Worm (Caenorhabditis elegans) whole organism, young adult: ENCODE data around the gene R166.3.

Source experiments
- T26A5.8 ChIP-seq: sonication (generic microtip); optimal IDR thresholded peaks from 2 replicates; lab custom pipeline; 2016; ENCODE audit warnings: missing genetic modification characterization, missing compliant biosample characterization
- Y53F4B.3 ChIP-seq: fragments of 200-800 bp; sonication (Bioruptor generic); IDR thresholded peaks from 2 replicates; pipeline ENCODE4 v1.3.6; 2022; ENCODE audit warnings: missing genetic modification reagents, missing genetic modification characterization, missing compliant biosample characterization
- Y79H2A.3 ChIP-seq: fragments of 200-800 bp; sonication (Bioruptor generic); conservative IDR thresholded peaks from 2 replicates; pipeline ENCODE4 v1.3.6; 2022; ENCODE audit warnings: missing genetic modification reagents, missing genetic modification characterization, missing compliant biosample characterization
- ceh-27 ChIP-seq: fragments of 200-800 bp; sonication (Bioruptor generic); optimal IDR thresholded peaks from 2 replicates; lab custom pipeline; 2018; ENCODE audit warnings: mild to moderate bottlenecking, missing genetic modification characterization, moderate library complexity, missing compliant biosample characterization
- ceh-91 ChIP-seq: fragments of 200-800 bp; sonication (Bioruptor generic); IDR thresholded peaks from 2 replicates; pipeline ENCODE4 v1.3.6; 2022; ENCODE audit warnings: missing genetic modification reagents, missing genetic modification characterization, missing compliant biosample characterization
- egrh-3 ChIP-seq: fragments of 200-800 bp; sonication (Bioruptor generic); IDR thresholded peaks from 2 replicates; pipeline ENCODE4 v1.3.6; 2022; ENCODE audit warnings: missing genetic modification reagents, missing genetic modification characterization, missing compliant biosample characterization
- nfya-1 ChIP-seq: sonication (generic microtip); optimal IDR thresholded peaks from 2 replicates; lab custom pipeline; 2017; ENCODE audit warnings: antibody characterized with exemption, missing compliant biosample characterization, missing genetic modification characterization, borderline replicate concordance; ENCODE audit not compliant: insufficient read depth
- nhr-90 ChIP-seq: sonication (generic microtip); optimal IDR thresholded peaks from 2 replicates; lab custom pipeline; 2016; ENCODE audit warnings: missing genotype, mild to moderate bottlenecking, missing genetic modification characterization, missing compliant biosample characterization
- rcor-1 ChIP-seq: fragments of 200-800 bp; sonication (Bioruptor generic); IDR thresholded peaks from 2 replicates; pipeline ENCODE4 v1.3.6; 2022; ENCODE audit warnings: missing genetic modification reagents, missing genetic modification characterization, missing compliant biosample characterization

- TF ChIP-seq ceh-27 (GFP tag; lab: Kevin White, UChicago) (no peak), egrh-3 (GFP tag; lab: Robert Waterston, UW) (no peak), Y79H2A.3 (no peak), rcor-1 (GFP tag; lab: Robert Waterston, UW) (no peak), T26A5.8 (tag; lab: Kevin White, UChicago) (no peak), ceh-91 (GFP tag; lab: Robert Waterston, UW) (no peak), Y53F4B.3 (no peak), nhr-90 (tag; lab: Kevin White, UChicago) (no peak), nfya-1 (no peak)
Measured at ce11 chrII:10569498-10569897, 30.4 kb upstream of the R166.3 start.
